Fruit fly (Drosophila melanogaster) whole organism, embryonic: Measurements from ENCODE around the gene CG33552.
A peak's percentile ranks its signal among the peaks of the same experiment; 100 is the strongest.

Experiments used
- CG10209 ChIP-seq: fragments of 200-800 bp; sonication (Bioruptor generic); optimal IDR thresholded peaks from 3 replicates; lab custom pipeline; 2017; ENCODE audit warnings: missing biosample characterization, mild to moderate bottlenecking, missing genetic modification characterization, missing genetic modification reagents
- CG10274 ChIP-seq: fragments of 200-800 bp; sonication (Bioruptor generic); optimal IDR thresholded peaks from 3 replicates; lab custom pipeline; 2017; ENCODE audit warnings: missing biosample characterization, mild to moderate bottlenecking, missing genetic modification characterization
- CG14667 ChIP-seq: fragments of 200-800 bp; sonication (Bioruptor generic); IDR thresholded peaks from 2 replicates; pipeline ENCODE4 v1.3.6; 2022; ENCODE audit warnings: missing biosample characterization, missing genetic modification characterization
- CG15479 ChIP-seq: fragments of 200-800 bp; sonication (Bioruptor generic); optimal IDR thresholded peaks from 3 replicates; lab custom pipeline; 2019; ENCODE audit warnings: missing biosample characterization, mild to moderate bottlenecking, missing genetic modification characterization, moderate library complexity
- CG1603 ChIP-seq: fragments of 200-800 bp; sonication (Bioruptor generic); optimal IDR thresholded peaks from 2 replicates; lab custom pipeline; 2019; ENCODE audit warnings: missing biosample characterization, mild to moderate bottlenecking, missing genetic modification characterization, moderate library complexity
- CG17359 ChIP-seq: fragments of 200-800 bp; sonication (Bioruptor generic); optimal IDR thresholded peaks from 3 replicates; lab custom pipeline; 2018; ENCODE audit warnings: missing biosample characterization, mild to moderate bottlenecking, missing genetic modification characterization, moderate library complexity
- CG18011 ChIP-seq: fragments of 200-800 bp; sonication (Bioruptor generic); optimal IDR thresholded peaks from 2 replicates; lab custom pipeline; 2017; ENCODE audit warnings: missing biosample characterization, missing genetic modification characterization, mild to moderate bottlenecking, moderate library complexity, missing genotype
- CG18619 ChIP-seq: fragments of 200-800 bp; sonication (Bioruptor generic); optimal IDR thresholded peaks from 3 replicates; lab custom pipeline; 2017; ENCODE audit warnings: missing biosample characterization, mild to moderate bottlenecking, missing genetic modification characterization
- CG2199 ChIP-seq: fragments of 200-800 bp; sonication (Bioruptor generic); IDR thresholded peaks from 3 replicates; pipeline ENCODE4 v1.3.6; 2022; ENCODE audit warnings: missing biosample characterization, missing genetic modification characterization
- CG2712 ChIP-seq: fragments of 200-800 bp; optimal IDR thresholded peaks from 3 replicates; lab custom pipeline; 2019; ENCODE audit warnings: missing biosample characterization, mild to moderate bottlenecking, missing genetic modification characterization, moderate library complexity
- CG34376 ChIP-seq: fragments of 200-800 bp; sonication (Bioruptor generic); optimal IDR thresholded peaks from 2 replicates; lab custom pipeline; 2018; ENCODE audit warnings: missing biosample characterization, mild to moderate bottlenecking, missing genetic modification characterization
- CG3838 ChIP-seq: fragments of 200-800 bp; sonication (Bioruptor generic); optimal IDR thresholded peaks from 3 replicates; lab custom pipeline; 2016; ENCODE audit warnings: missing biosample characterization, missing genetic modification characterization
- CG3847 ChIP-seq: fragments of 200-800 bp; sonication (Bioruptor generic); IDR thresholded peaks from 2 replicates; pipeline ENCODE4 v1.3.6; 2022; ENCODE audit warnings: missing biosample characterization, missing genetic modification characterization
- CG6272 ChIP-seq: fragments of 200-800 bp; sonication (Bioruptor generic); IDR thresholded peaks from 2 replicates; pipeline ENCODE4 v1.3.6; 2022; ENCODE audit warnings: missing biosample characterization, missing genetic modification characterization
- CG6683 ChIP-seq: fragments of 200-800 bp; sonication (Bioruptor generic); optimal IDR thresholded peaks from 2 replicates; lab custom pipeline; 2017; ENCODE audit warnings: missing biosample characterization, mild to moderate bottlenecking, missing genetic modification characterization, missing genetic modification reagents
- CG7786 ChIP-seq: fragments of 200-800 bp; sonication (Bioruptor generic); optimal IDR thresholded peaks from 2 replicates; lab custom pipeline; 2016; ENCODE audit warnings: missing biosample characterization, missing genetic modification characterization
- CG8290 ChIP-seq, 3 experiments: fragments of 200-800 bp; sonication (Bioruptor generic); optimal IDR thresholded peaks; 2 replicates each; lab custom pipeline; 2016 to 2019; ENCODE audit warnings: missing biosample characterization in 3 of 3, missing genetic modification characterization in 3 of 3, mild to moderate bottlenecking in 2 of 3, moderate library complexity in 1 of 3
- D19A ChIP-seq: fragments of 200-800 bp; optimal IDR thresholded peaks from 3 replicates; lab custom pipeline; 2019; ENCODE audit warnings: missing biosample characterization, mild to moderate bottlenecking, missing genetic modification characterization, moderate library complexity
- Dfd ChIP-seq, 2 experiments: fragments of >200 bp; optimal IDR thresholded peaks; 2 replicates each; lab custom pipeline; 2017; ENCODE audit warnings: missing biosample characterization in 2 of 2, missing genetic modification characterization in 2 of 2
- Dref ChIP-seq: fragments of 200-800 bp; sonication (Bioruptor generic); IDR thresholded peaks from 2 replicates; pipeline ENCODE4 v1.3.6; 2022; ENCODE audit warnings: missing biosample characterization, missing genetic modification characterization
- Fer3 ChIP-seq: fragments of 200-800 bp; sonication (Bioruptor generic); optimal IDR thresholded peaks from 2 replicates; lab custom pipeline; 2018; ENCODE audit warnings: missing biosample characterization, mild to moderate bottlenecking, missing genetic modification characterization, moderate library complexity
- HLHmδ ChIP-seq: fragments of 200-800 bp; sonication (Bioruptor generic); optimal IDR thresholded peaks from 2 replicates; lab custom pipeline; 2018; ENCODE audit warnings: missing biosample characterization, mild to moderate bottlenecking, missing genetic modification characterization, moderate library complexity
- Hr39 ChIP-seq: fragments of >200 bp; optimal IDR thresholded peaks from 2 replicates; lab custom pipeline; 2017
- Med ChIP-seq: fragments of 200-800 bp; sonication (Bioruptor generic); peaks from one replicate; lab custom pipeline; 2016; ENCODE audit warnings: missing biosample characterization, missing genetic modification characterization, mild to moderate bottlenecking, inconsistent platforms, moderate library complexity
- Meics ChIP-seq: fragments of 200-800 bp; sonication (Bioruptor generic); optimal IDR thresholded peaks from 2 replicates; lab custom pipeline; 2017; ENCODE audit warnings: missing biosample characterization, mild to moderate bottlenecking, missing genetic modification characterization
- NfI ChIP-seq: fragments of 200-800 bp; sonication (Bioruptor generic); optimal IDR thresholded peaks from 3 replicates; lab custom pipeline; 2018; ENCODE audit warnings: missing biosample characterization, mild to moderate bottlenecking, missing genetic modification characterization, moderate library complexity
- Oli ChIP-seq: fragments of 200-800 bp; sonication (Bioruptor generic); optimal IDR thresholded peaks from 2 replicates; lab custom pipeline; 2018; ENCODE audit warnings: missing biosample characterization, mild to moderate bottlenecking, missing genetic modification characterization, moderate library complexity
- Sox100B ChIP-seq: fragments of 200-800 bp; sonication (Bioruptor generic); optimal IDR thresholded peaks from 3 replicates; lab custom pipeline; 2018; ENCODE audit warnings: missing biosample characterization, mild to moderate bottlenecking, missing genetic modification characterization
- ac ChIP-seq: fragments of 200-800 bp; sonication (Bioruptor generic); optimal IDR thresholded peaks from 3 replicates; lab custom pipeline; 2017; ENCODE audit warnings: missing biosample characterization, mild to moderate bottlenecking, missing genetic modification characterization
- az2 ChIP-seq: fragments of 200-800 bp; sonication (Bioruptor generic); optimal IDR thresholded peaks from 3 replicates; lab custom pipeline; 2016; ENCODE audit warnings: missing biosample characterization, missing genetic modification characterization
- danr ChIP-seq: fragments of 200-800 bp; sonication (Bioruptor generic); IDR thresholded peaks from 2 replicates; pipeline ENCODE4 v1.3.6; 2022; ENCODE audit warnings: missing biosample characterization, missing genetic modification characterization
- disco-r ChIP-seq: fragments of 200-800 bp; sonication (Bioruptor generic); optimal IDR thresholded peaks from 2 replicates; lab custom pipeline; 2016; ENCODE audit warnings: missing biosample characterization, missing genetic modification characterization
- dysf ChIP-seq: fragments of 200-800 bp; sonication (Bioruptor generic); IDR thresholded peaks from 3 replicates; pipeline ENCODE4 v1.3.6; 2022; ENCODE audit warnings: missing biosample characterization, missing genetic modification characterization
- emc ChIP-seq: fragments of 200-800 bp; sonication (Bioruptor generic); optimal IDR thresholded peaks from 2 replicates; lab custom pipeline; 2016; ENCODE audit warnings: missing biosample characterization, missing genetic modification characterization
- fd96Cb ChIP-seq: fragments of 200-800 bp; sonication (Bioruptor generic); optimal IDR thresholded peaks from 2 replicates; lab custom pipeline; 2018; ENCODE audit warnings: missing biosample characterization, mild to moderate bottlenecking, missing genetic modification characterization, moderate library complexity
- gce ChIP-seq: fragments of 200-800 bp; sonication (Bioruptor generic); IDR thresholded peaks from 3 replicates; pipeline ENCODE4 v1.3.6; 2022; ENCODE audit warnings: missing biosample characterization, missing genetic modification characterization
- hbn ChIP-seq: fragments of 200-800 bp; sonication (Bioruptor generic); IDR thresholded peaks from 2 replicates; pipeline ENCODE4 v1.3.6; 2022; ENCODE audit warnings: missing biosample characterization, missing genetic modification characterization; ENCODE audit not compliant: partially characterized antibody
- hth ChIP-seq: fragments of >200 bp; optimal IDR thresholded peaks from 2 replicates; lab custom pipeline; 2017; ENCODE audit warnings: inconsistent platforms
- nmo ChIP-seq: fragments of 200-800 bp; sonication (Bioruptor generic); optimal IDR thresholded peaks from 2 replicates; lab custom pipeline; 2018; ENCODE audit warnings: missing biosample characterization, mild to moderate bottlenecking, missing genetic modification characterization, moderate library complexity
- pnt ChIP-seq: fragments of 200-800 bp; sonication (Bioruptor generic); optimal IDR thresholded peaks from 3 replicates; lab custom pipeline; 2016; ENCODE audit warnings: missing biosample characterization, missing genetic modification characterization
- repo ChIP-seq: fragments of 200-800 bp; sonication (Bioruptor generic); optimal IDR thresholded peaks from 2 replicates; lab custom pipeline; 2016; ENCODE audit warnings: missing biosample characterization, missing genetic modification characterization
- sim ChIP-seq: fragments of 200-800 bp; sonication (Bioruptor generic); IDR thresholded peaks from 2 replicates; pipeline ENCODE4 v1.3.6; 2022; ENCODE audit warnings: missing biosample characterization, missing genetic modification characterization
- sima ChIP-seq: fragments of 200-800 bp; sonication (Bioruptor generic); optimal IDR thresholded peaks from 2 replicates; lab custom pipeline; 2016; ENCODE audit warnings: missing biosample characterization, missing genetic modification characterization
- sisA ChIP-seq: fragments of 200-800 bp; sonication (Bioruptor generic); IDR thresholded peaks from 2 replicates; pipeline ENCODE4 v1.3.6; 2022; ENCODE audit warnings: missing biosample characterization, missing genetic modification characterization
- sob ChIP-seq: fragments of 200-800 bp; sonication (Bioruptor generic); IDR thresholded peaks from 2 replicates; pipeline ENCODE4 v1.3.6; 2022; ENCODE audit warnings: missing biosample characterization, missing genetic modification characterization
- stc ChIP-seq: fragments of 200-800 bp; sonication (Bioruptor generic); IDR thresholded peaks from 2 replicates; pipeline ENCODE4 v1.3.6; 2022; ENCODE audit warnings: missing biosample characterization, missing genetic modification characterization
- stwl ChIP-seq: fragments of 200-800 bp; sonication (Bioruptor generic); optimal IDR thresholded peaks from 3 replicates; lab custom pipeline; 2018; ENCODE audit warnings: missing biosample characterization, mild to moderate bottlenecking, missing genetic modification characterization, moderate library complexity
- tll ChIP-seq, 2 experiments: fragments of 200-800 bp in 1 of 2; fragments of >200 bp in 1 of 2; sonication (Bioruptor generic) in 1 of 2; optimal IDR thresholded peaks; 2 replicates each; lab custom pipeline; 2017 to 2019; ENCODE audit warnings: missing biosample characterization in 2 of 2, missing genetic modification characterization in 2 of 2, mild to moderate bottlenecking in 1 of 2, moderate library complexity in 1 of 2
- toy ChIP-seq: fragments of 200-800 bp; sonication (Bioruptor generic); IDR thresholded peaks from 2 replicates; pipeline ENCODE4 v1.3.6; 2022; ENCODE audit warnings: missing biosample characterization, missing genetic modification characterization
- trem ChIP-seq: fragments of 200-800 bp; optimal IDR thresholded peaks from 3 replicates; lab custom pipeline; 2019; ENCODE audit warnings: missing biosample characterization, mild to moderate bottlenecking, missing genetic modification characterization, moderate library complexity
- vfl ChIP-seq: fragments of 200-800 bp; sonication (Bioruptor generic); optimal IDR thresholded peaks from 2 replicates; lab custom pipeline; 2016; ENCODE audit warnings: missing biosample characterization, missing genetic modification characterization
- wdn ChIP-seq: fragments of 200-800 bp; sonication (Bioruptor generic); IDR thresholded peaks from 2 replicates; pipeline ENCODE4 v1.3.6; 2022; ENCODE audit warnings: missing biosample characterization, missing genetic modification characterization

Gene CG33552

DNA sequence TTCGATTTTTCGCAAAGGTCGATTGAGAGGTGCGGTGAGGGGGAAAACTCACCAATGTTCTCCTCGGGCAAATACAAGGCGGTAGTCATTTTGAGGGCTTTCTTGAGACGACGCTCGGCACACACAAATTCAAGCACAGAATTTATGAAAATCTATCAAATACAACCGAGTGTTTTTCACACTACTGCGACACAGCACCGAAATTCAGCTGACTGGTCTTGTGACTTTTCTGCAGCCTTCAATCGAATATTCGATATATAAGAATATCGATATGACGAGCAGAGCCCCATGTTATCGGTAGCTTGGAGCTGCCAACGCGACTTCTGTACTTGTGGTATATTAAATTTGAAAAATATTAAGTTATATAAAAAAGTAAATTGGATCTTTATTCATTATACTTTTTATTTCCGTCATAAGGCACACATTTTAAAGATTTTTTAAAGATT lies 45.3 kb downstream of the CG33552 start, which contains the start of gene VhaSFD (continued):
- TF ChIP-seq vfl (GFP tag; lab: Kevin White, UChicago) = no peak
- no peak for TF ChIP-seq emc (GFP tag; lab: Kevin White, UChicago)
- TF ChIP-seq CG7786 = no peak
- peak; percentile 7 for TF ChIP-seq CG6683
- peak; percentile 99 for TF ChIP-seq trem (tag; lab: Kevin White, UChicago)
- TF ChIP-seq D19A (tag; lab: Kevin White, UChicago) = peak; percentile 65
- peak in 1 of 2 experiments; percentile 31 for TF ChIP-seq tll (GFP tag; optimal IDR thresholded peaks at IDR 0.05; lab: Kevin White, UChicago)
- peak; percentile 3 for TF ChIP-seq fd96Cb (tag; lab: Kevin White, UChicago)
- TF ChIP-seq toy (GFP tag; lab: Robert Waterston, UW) = no peak
- no peak for TF ChIP-seq CG8290 (GFP tag; optimal IDR thresholded peaks at IDR 0.05; lab: Kevin White, UChicago)
- peak in 1 of 2 experiments; percentile 71 for TF ChIP-seq CG8290 (tag; optimal IDR thresholded peaks at IDR 0.05; lab: Kevin White, UChicago)
- no peak for TF ChIP-seq Dfd (GFP tag; optimal IDR thresholded peaks at IDR 0.05; lab: Kevin White, UChicago)
- no peak for TF ChIP-seq ac (GFP tag; lab: Kevin White, UChicago)
- peak; percentile 54 for TF ChIP-seq CG34376 (GFP tag; lab: Kevin White, UChicago)
- no peak for TF ChIP-seq CG6272 (GFP tag; lab: Robert Waterston, UW)
- no peak for TF ChIP-seq Sox100B (GFP tag; lab: Kevin White, UChicago)
- no peak for TF ChIP-seq CG3838
- TF ChIP-seq CG10209 (GFP tag; lab: Kevin White, UChicago) = no peak
- TF ChIP-seq Hr39 (lab: Kevin White, UChicago) = no peak
- TF ChIP-seq CG14667 = no peak
- TF ChIP-seq sisA (GFP tag; lab: Robert Waterston, UW) = no peak
- TF ChIP-seq CG17359 (tag; lab: Kevin White, UChicago) = peak; percentile 16
- no peak; the same call in 2 of the 3 replicates for TF ChIP-seq dysf
- no peak for TF ChIP-seq danr (GFP tag; lab: Robert Waterston, UW)
- TF ChIP-seq CG15479 (GFP tag; lab: Kevin White, UChicago) = no peak
- no peak for TF ChIP-seq Oli
- no peak for TF ChIP-seq sima (GFP tag; lab: Kevin White, UChicago)
- no peak for TF ChIP-seq gce
- no peak for TF ChIP-seq CG18619 (GFP tag; lab: Kevin White, UChicago)
- TF ChIP-seq Fer3 (tag; lab: Kevin White, UChicago) = no peak
- TF ChIP-seq disco-r = no peak
- TF ChIP-seq wdn (GFP tag; lab: Robert Waterston, UW) = no peak
- no peak for TF ChIP-seq Meics (GFP tag; lab: Kevin White, UChicago)
- no peak for TF ChIP-seq sob (GFP tag; lab: Robert Waterston, UW)
- TF ChIP-seq hth (lab: Kevin White, UChicago) = no peak
- peak; percentile 9 for TF ChIP-seq HLHmδ
- TF ChIP-seq Dref (GFP tag; lab: Robert Waterston, UW) = peak; percentile 94
- TF ChIP-seq NfI = no peak
- peak; percentile 62 for TF ChIP-seq CG2712
- TF ChIP-seq az2 (GFP tag; lab: Kevin White, UChicago) = no peak
- TF ChIP-seq Med (GFP tag; lab: Kevin White, UChicago) = peak; percentile 76
- no peak for TF ChIP-seq pnt (GFP tag; lab: Kevin White, UChicago)
- TF ChIP-seq nmo (GFP tag; lab: Kevin White, UChicago) = peak; percentile 28
- TF ChIP-seq repo (GFP tag; lab: Kevin White, UChicago) = no peak
- TF ChIP-seq stwl (tag; lab: Kevin White, UChicago) = peak; percentile 84
- TF ChIP-seq CG18011 (GFP tag; lab: Kevin White, UChicago) = no peak
- no peak for TF ChIP-seq stc
- TF ChIP-seq CG3847 = peak; percentile 40; the same call in 1 of the 2 replicates
- peak; percentile 64 for TF ChIP-seq hbn (GFP tag; lab: Robert Waterston, UW)
- no peak for TF ChIP-seq CG2199 (GFP tag; lab: Robert Waterston, UW)
- no peak for TF ChIP-seq CG10274 (GFP tag; lab: Kevin White, UChicago)
- TF ChIP-seq CG1603 (tag; lab: Kevin White, UChicago) = peak; percentile 48
- TF ChIP-seq sim = no peak
